Worm (Caenorhabditis elegans): ENCODE data around the gene atg-7.

Gene atg-7

DNA sequence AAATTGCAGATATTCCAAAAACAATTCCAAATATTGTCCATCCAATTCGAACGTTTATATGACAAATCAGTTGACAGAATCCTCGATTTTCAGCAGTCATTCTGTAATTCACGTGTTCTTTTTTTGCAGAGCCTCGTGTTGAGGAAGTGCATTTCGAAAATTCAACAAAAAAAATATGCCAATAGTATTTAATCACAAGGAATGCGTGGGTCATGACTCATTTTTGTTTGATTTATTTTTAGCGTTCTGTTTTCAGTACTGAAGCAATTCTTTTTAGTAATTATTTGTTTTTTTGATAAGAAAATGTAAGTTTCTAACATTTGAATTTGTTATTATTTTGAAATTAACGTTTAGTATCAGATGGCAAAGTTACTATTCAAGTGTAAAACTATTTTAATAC, 50.0 kb downstream of the atg-7 start, which contains the start of gene hrg-4:
Gene hrg-4, minus strand, starts transcription at position 101 of the 400 bp plus-strand sequence.
- TF ChIP-seq bed-3 (GFP tag; optimal IDR thresholded peaks at IDR 0.05) (no peak), M03D4.4 (tag; optimal IDR thresholded peaks at IDR 0.05) (no peak), flh-1 (GFP tag; optimal IDR thresholded peaks at IDR 0.05) (no peak)

ce11 chrIV:11030117-11030516, 50.7 kb downstream of the atg-7 start:
- no peak for TF ChIP-seq lin-32 (GFP tag; optimal IDR thresholded peaks at IDR 0.05)
- no peak for TF ChIP-seq flh-1 (GFP tag; optimal IDR thresholded peaks at IDR 0.05)
- TF ChIP-seq unc-62 (GFP tag; optimal IDR thresholded peaks at IDR 0.05), result no peak
- no peak for TF ChIP-seq cnd-1 (tag; optimal IDR thresholded peaks at IDR 0.05)
- no peak for TF ChIP-seq ceh-83 (GFP tag; optimal IDR thresholded peaks at IDR 0.05)
- no peak for TF ChIP-seq nhr-28 (tag; optimal IDR thresholded peaks at IDR 0.05)
- TF ChIP-seq lin-13 (tag; optimal IDR thresholded peaks at IDR 0.05), result no peak
- no peak for TF ChIP-seq nhr-12 (tag; optimal IDR thresholded peaks at IDR 0.05)
- no peak for TF ChIP-seq ham-2 (GFP tag; optimal IDR thresholded peaks at IDR 0.05)
- TF ChIP-seq ztf-11 (tag; optimal IDR thresholded peaks at IDR 0.05), result no peak
- no peak for TF ChIP-seq blmp-1 (tag; optimal IDR thresholded peaks at IDR 0.05)
- no peak for TF ChIP-seq ces-1 (GFP tag; optimal IDR thresholded peaks at IDR 0.05)
- no peak for TF ChIP-seq ceh-43 (GFP tag; optimal IDR thresholded peaks at IDR 0.05)
- no peak for TF ChIP-seq sptf-1 (tag; optimal IDR thresholded peaks at IDR 0.05)
- TF ChIP-seq nhr-237 (tag; optimal IDR thresholded peaks at IDR 0.05), result no peak
- no peak for TF ChIP-seq ceh-39 (tag; optimal IDR thresholded peaks at IDR 0.05)
- no peak for TF ChIP-seq elt-3 (tag; optimal IDR thresholded peaks at IDR 0.05)
- TF ChIP-seq tbx-8 (GFP tag; optimal IDR thresholded peaks at IDR 0.05), result no peak
- TF ChIP-seq nhr-76 (tag; optimal IDR thresholded peaks at IDR 0.05), result no peak
- no peak for TF ChIP-seq unc-39 (tag; optimal IDR thresholded peaks at IDR 0.05)

- TF ChIP-seq nhr-12 (tag; optimal IDR thresholded peaks at IDR 0.05), result no peak
Observed at ce11 chrIV:11029412-11029811, 51.4 kb downstream of the atg-7 start, which contains the start of gene hrg-5. hrg-5 (minus strand) TSS chrIV:11029428.

All from whole organism, mixed stage, embryonic.